Fruit fly (Drosophila melanogaster) Kc167 (cell line): ENCODE results near the gene CG5070.

ENCODE experiments used
- Sin3A ChIP-seq: fragments of >200 bp; optimal IDR thresholded peaks from 2 replicates; lab custom pipeline; 2018; ENCODE audit warnings: missing external identifiers
- h ChIP-seq: fragments of >200 bp; optimal IDR thresholded peaks from 3 replicates; lab custom pipeline; 2018; ENCODE audit warnings: missing external identifiers
- insv ChIP-seq: fragments of >200 bp; optimal IDR thresholded peaks from 3 replicates; lab custom pipeline; 2018; ENCODE audit warnings: missing external identifiers
- psq ChIP-seq: fragments of >200 bp; optimal IDR thresholded peaks from 2 replicates; lab custom pipeline; 2017; ENCODE audit warnings: missing external identifiers
- ttk ChIP-seq: sonication (Bioruptor generic); optimal IDR thresholded peaks from 2 replicates; lab custom pipeline; 2017; ENCODE audit warnings: missing external identifiers

DNA sequence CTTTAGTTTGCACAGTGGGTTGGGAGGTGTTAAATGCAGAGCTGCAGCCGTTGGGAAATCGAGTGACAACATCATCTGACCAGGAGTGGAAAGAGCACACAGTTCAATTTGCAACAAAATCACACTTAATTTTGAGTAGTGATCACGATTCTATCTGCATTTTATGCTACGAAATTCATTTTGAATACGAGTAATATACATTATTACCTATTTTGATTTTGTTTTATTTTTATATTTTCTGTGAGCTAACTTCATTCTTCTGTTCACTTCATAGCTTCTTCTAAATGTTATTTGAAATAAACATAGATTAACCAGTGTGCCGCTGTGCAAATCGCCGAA lies 23.7 kb downstream of the CG5070 start, which contains the start of gene CG10598:
- TF ChIP-seq Sin3A (no peak), ttk (no peak), psq (lab: Kevin White, UChicago) (no peak), insv (lab: Kevin White, UChicago) (no peak), h (no peak)
